ENCODE assay signal across 2 fruit fly cellular contexts in genomic region chr3R:26871061-26871460, dm6.
TF ChIP-seq lines count a peak whose summit lies in the region.

No protein-coding gene starts in this region.

- no peak for TF ChIP-seq CTCF in whole organism, embryonic (GFP tag; optimal IDR thresholded peaks at IDR 0.05; lab: Kevin White, UChicago)

TF ChIP-seq in whole organism, embryonic, 481 proteins besides CTCF, POLR2A, EP300 and RAD21:
- no peak for TF ChIP-seq CG15601 (tag; optimal IDR thresholded peaks at IDR 0.05; lab: Kevin White, UChicago)
- peak; percentile 13 for TF ChIP-seq CG10543 (GFP tag; optimal IDR thresholded peaks at IDR 0.05; lab: Kevin White, UChicago)
- TF ChIP-seq CG34376 (GFP tag; optimal IDR thresholded peaks at IDR 0.05; lab: Kevin White, UChicago): peak; percentile 78
- no peak for TF ChIP-seq Fer3 (tag; optimal IDR thresholded peaks at IDR 0.05; lab: Kevin White, UChicago)
- no peak for TF ChIP-seq CG11560 (tag; IDR thresholded peaks at IDR 0.05; lab: Robert Waterston, UW)
- no peak for TF ChIP-seq CG15479 (GFP tag; optimal IDR thresholded peaks at IDR 0.05; lab: Kevin White, UChicago)
- TF ChIP-seq dmrt99B (tag; optimal IDR thresholded peaks at IDR 0.05; lab: Kevin White, UChicago): no peak
- TF ChIP-seq Pdp1 (GFP tag; optimal IDR thresholded peaks at IDR 0.05; lab: Kevin White, UChicago): peak in 1 of 2 experiments; percentile 59
- TF ChIP-seq sug (tag; optimal IDR thresholded peaks at IDR 0.05; lab: Kevin White, UChicago): peak; percentile 45
- no peak for TF ChIP-seq Rfx (GFP tag; IDR thresholded peaks at IDR 0.05; lab: Robert Waterston, UW)

TF ChIP-seq in whole organism, prepupa, 60 proteins besides CTCF, POLR2A, EP300 and RAD21:
- no peak for TF ChIP-seq OdsH (GFP tag; optimal IDR thresholded peaks at IDR 0.05; lab: Kevin White, UChicago)
- TF ChIP-seq Ets21C (GFP tag; optimal IDR thresholded peaks at IDR 0.05; lab: Kevin White, UChicago): no peak
- no peak for TF ChIP-seq salr (GFP tag; optimal IDR thresholded peaks at IDR 0.05; lab: Kevin White, UChicago)
- peak; percentile 85 for TF ChIP-seq svp (GFP tag; lab: Kevin White, UChicago)
- no peak for TF ChIP-seq fd59A (GFP tag; optimal IDR thresholded peaks at IDR 0.05; lab: Kevin White, UChicago)
